Worm (Caenorhabditis elegans) whole organism, early embryonic: ENCODE measurements around the gene F54F12.2.

ENCODE experiments used
- B0310.2 ChIP-seq: sonication (generic microtip); optimal IDR thresholded peaks from 2 replicates; lab custom pipeline; 2016; ENCODE audit warnings: mild to moderate bottlenecking, missing genetic modification characterization, missing compliant biosample characterization
- F13C5.2 ChIP-seq: sonication (generic microtip); optimal IDR thresholded peaks from 2 replicates; lab custom pipeline; 2017; ENCODE audit warnings: mild to moderate bottlenecking, missing genetic modification characterization, inconsistent platforms, missing compliant biosample characterization
- aly-1 ChIP-seq: sonication (generic microtip); optimal IDR thresholded peaks from 2 replicates; lab custom pipeline; 2016; ENCODE audit warnings: missing genetic modification characterization, missing compliant biosample characterization
- ama-1 ChIP-seq: fragments of 150-350 bp; optimal IDR thresholded peaks from 2 replicates; lab custom pipeline; 2014
- ceh-13 ChIP-seq: fragments of 200-800 bp; sonication (Bioruptor generic); optimal IDR thresholded peaks from 2 replicates; lab custom pipeline; 2018; ENCODE audit warnings: mild to moderate bottlenecking, missing genetic modification characterization, missing compliant biosample characterization
- ceh-36 ChIP-seq: sonication (generic microtip); optimal IDR thresholded peaks from 2 replicates; lab custom pipeline; 2016; ENCODE audit warnings: missing genetic modification characterization, inconsistent platforms, missing compliant biosample characterization
- ets-7 ChIP-seq: sonication (generic microtip); optimal IDR thresholded peaks from 2 replicates; lab custom pipeline; 2016; ENCODE audit warnings: missing genotype, missing genetic modification characterization, missing compliant biosample characterization
- flt-1 ChIP-seq: fragments of 200-800 bp; sonication (Bioruptor generic); IDR thresholded peaks from 2 replicates; pipeline ENCODE4 v1.3.6; 2022; ENCODE audit warnings: missing genetic modification characterization, missing compliant biosample characterization
- hmbx-1 ChIP-seq: sonication (generic microtip); optimal IDR thresholded peaks from 2 replicates; lab custom pipeline; 2016; ENCODE audit warnings: mild to moderate bottlenecking, missing genetic modification characterization, missing compliant biosample characterization
- hmg-4 ChIP-seq: fragments of 200-800 bp; sonication (Bioruptor generic); optimal IDR thresholded peaks from 2 replicates; lab custom pipeline; 2018; ENCODE audit warnings: mild to moderate bottlenecking, missing genetic modification characterization, missing compliant biosample characterization
- hnd-1 ChIP-seq: sonication (generic microtip); optimal IDR thresholded peaks from 2 replicates; lab custom pipeline; 2016; ENCODE audit warnings: missing genetic modification characterization, missing compliant biosample characterization
- pes-1 ChIP-seq: fragments of 200-800 bp; sonication (Bioruptor generic); IDR thresholded peaks from 2 replicates; pipeline ENCODE4 v1.3.6; 2022; ENCODE audit warnings: missing genetic modification reagents, missing genetic modification characterization, missing compliant biosample characterization
- scrt-1 ChIP-seq: fragments of 200-800 bp; sonication (Bioruptor generic); IDR thresholded peaks from 2 replicates; pipeline ENCODE4 v1.3.6; 2022; ENCODE audit warnings: missing genetic modification characterization, missing compliant biosample characterization
- sea-1 ChIP-seq: fragments of 200-800 bp; sonication (Bioruptor generic); conservative IDR thresholded peaks from 2 replicates; pipeline ENCODE4 v1.3.6; 2022; ENCODE audit warnings: missing genetic modification characterization, missing compliant biosample characterization
- tbx-11 ChIP-seq: fragments of 200-800 bp; sonication (Bioruptor generic); IDR thresholded peaks from 2 replicates; pipeline ENCODE4 v1.3.6; 2022; ENCODE audit warnings: missing genetic modification characterization, missing compliant biosample characterization
- tbx-37 ChIP-seq: fragments of 200-800 bp; sonication (Bioruptor generic); conservative IDR thresholded peaks from 2 replicates; pipeline ENCODE4 v1.3.6; 2022; ENCODE audit warnings: missing genetic modification reagents, missing genetic modification characterization, missing compliant biosample characterization
- tra-4 ChIP-seq: sonication (generic microtip); optimal IDR thresholded peaks from 2 replicates; lab custom pipeline; 2017; ENCODE audit warnings: missing genetic modification characterization, missing compliant biosample characterization

Gene F54F12.2

DNA sequence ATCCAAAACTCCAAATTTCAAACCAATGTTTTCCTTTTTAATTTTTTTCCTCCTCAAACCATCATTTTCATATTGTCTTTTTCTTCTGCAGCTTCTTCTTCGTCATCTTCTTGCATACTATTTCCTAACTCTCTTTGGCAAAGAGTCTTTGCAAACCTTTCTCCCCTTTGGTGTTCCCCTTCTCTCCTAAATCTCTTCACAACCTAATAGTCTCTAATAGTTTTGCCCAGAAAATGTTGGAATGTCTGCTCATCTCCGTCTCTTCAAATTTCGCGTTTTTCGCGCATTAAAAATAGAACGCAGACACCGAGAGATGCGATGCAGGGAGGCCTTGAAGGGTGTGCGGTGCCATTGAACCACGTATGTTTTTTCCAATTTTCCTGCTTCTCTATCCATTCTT is 37.7 kb upstream of the F54F12.2 start, which contains the start of gene ZK1010.10:
Gene ZK1010.10 (plus strand): TSS at position 286 of the 400 bp plus-strand sequence.
- TF ChIP-seq ceh-36 (tag; lab: Kevin White, UChicago) (no peak), hmg-4 (GFP tag; lab: Kevin White, UChicago) (peak; percentile 9), F13C5.2 (tag; lab: Kevin White, UChicago) (peak; percentile 42)

DNA sequence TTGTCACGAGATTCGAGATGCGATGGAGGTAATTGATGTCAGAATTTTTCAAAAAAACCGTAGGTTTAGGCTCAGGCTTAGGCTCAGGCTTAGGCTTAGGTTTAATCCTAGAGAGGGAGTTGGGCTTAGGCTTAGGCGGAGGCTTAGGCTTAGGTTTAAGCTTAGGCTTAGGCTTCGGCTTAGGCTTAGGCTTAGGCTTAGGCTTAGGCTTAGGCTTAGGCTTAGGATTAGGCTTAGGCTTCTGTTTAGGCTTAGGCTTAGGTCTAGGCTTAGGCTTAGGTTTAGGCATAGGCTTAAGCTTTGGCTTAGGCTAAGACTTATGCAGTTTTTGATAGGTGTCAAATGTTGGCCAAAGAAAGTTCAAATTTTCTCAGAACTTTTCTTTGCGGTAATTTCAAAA is 35.5 kb upstream of the F54F12.2 start:
- TF ChIP-seq F13C5.2 (tag; lab: Kevin White, UChicago) (no peak), pes-1 (GFP tag; lab: Robert Waterston, UW) (no peak), ceh-36 (tag; lab: Kevin White, UChicago) (peak; percentile 94), hnd-1 (tag; lab: Kevin White, UChicago) (no peak), sea-1 (GFP tag; lab: Robert Waterston, UW) (no peak)

DNA sequence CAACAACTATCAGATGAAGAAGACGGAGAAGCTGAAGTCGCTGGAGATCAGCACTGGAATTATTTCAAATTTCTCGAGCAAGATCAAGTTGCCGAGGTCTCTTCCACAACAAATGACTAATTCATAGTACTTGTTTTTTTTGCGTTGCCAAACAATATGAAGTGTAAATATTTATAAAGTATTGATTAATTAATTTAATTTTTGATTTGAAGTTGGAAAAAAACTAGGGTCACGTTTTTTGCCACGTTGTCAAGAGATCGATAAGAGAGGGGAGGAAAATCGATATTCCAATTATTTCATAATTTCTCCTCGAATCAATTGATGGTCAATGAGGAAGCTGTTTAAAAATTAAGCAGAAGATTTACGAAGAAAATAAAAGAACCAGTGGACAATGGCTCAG is 34.7 kb upstream of the F54F12.2 start, which contains the start of gene snf-7:
Gene snf-7 (plus strand): TSS at position 301 of the 400 bp plus-strand sequence.
- no peak for TF ChIP-seq tbx-11 (GFP tag; lab: Robert Waterston, UW)
- no peak for TF ChIP-seq F13C5.2 (tag; lab: Kevin White, UChicago)
- TF ChIP-seq pes-1 (GFP tag; lab: Robert Waterston, UW), result no peak
- no peak for TF ChIP-seq ets-7 (tag; lab: Kevin White, UChicago)
- no peak for TF ChIP-seq hmg-4 (GFP tag; lab: Kevin White, UChicago)
- no peak for TF ChIP-seq flt-1
- TF ChIP-seq scrt-1, result no peak
- no peak for TF ChIP-seq tra-4
- TF ChIP-seq B0310.2, result no peak
- no peak for TF ChIP-seq hmbx-1 (tag; lab: Kevin White, UChicago)
- TF ChIP-seq ceh-13 (GFP tag; lab: Kevin White, UChicago), result no peak
- no peak for TF ChIP-seq aly-1 (tag; lab: Kevin White, UChicago)
- no peak for TF ChIP-seq ceh-36 (tag; lab: Kevin White, UChicago)
- TF ChIP-seq tbx-37 (GFP tag; lab: Robert Waterston, UW), result no peak
- no peak for TF ChIP-seq ama-1
- no peak for TF ChIP-seq hnd-1 (tag; lab: Kevin White, UChicago)

DNA sequence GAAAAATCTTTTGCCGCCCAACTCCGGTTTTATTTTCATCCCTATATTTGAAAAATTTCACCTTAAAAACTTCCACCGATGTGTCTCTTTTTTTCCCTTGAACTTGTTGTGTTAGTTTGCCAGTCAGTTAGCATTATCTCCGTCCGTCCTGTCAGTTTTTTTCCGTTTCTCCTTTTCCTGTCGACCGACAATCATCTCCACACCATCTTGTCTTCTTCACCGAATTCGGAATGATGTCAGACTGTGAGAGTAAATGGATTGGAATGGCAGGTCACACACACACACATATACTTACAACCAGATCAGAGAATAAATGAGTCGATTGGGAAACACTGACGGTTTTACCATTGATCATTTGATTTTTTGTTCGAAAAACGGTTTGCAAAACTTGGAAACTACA is 27.9 kb upstream of the F54F12.2 start:
- no peak for TF ChIP-seq tra-4
- TF ChIP-seq ets-7 (tag; lab: Kevin White, UChicago), result no peak
- no peak for TF ChIP-seq scrt-1
- TF ChIP-seq B0310.2, result no peak
- TF ChIP-seq tbx-37 (GFP tag; lab: Robert Waterston, UW), result no peak
- no peak for TF ChIP-seq sea-1 (GFP tag; lab: Robert Waterston, UW)
- TF ChIP-seq flt-1, result no peak
- TF ChIP-seq hnd-1 (tag; lab: Kevin White, UChicago), result no peak
- no peak for TF ChIP-seq hmg-4 (GFP tag; lab: Kevin White, UChicago)
- TF ChIP-seq hmbx-1 (tag; lab: Kevin White, UChicago), result no peak
- TF ChIP-seq F13C5.2 (tag; lab: Kevin White, UChicago), result no peak

DNA sequence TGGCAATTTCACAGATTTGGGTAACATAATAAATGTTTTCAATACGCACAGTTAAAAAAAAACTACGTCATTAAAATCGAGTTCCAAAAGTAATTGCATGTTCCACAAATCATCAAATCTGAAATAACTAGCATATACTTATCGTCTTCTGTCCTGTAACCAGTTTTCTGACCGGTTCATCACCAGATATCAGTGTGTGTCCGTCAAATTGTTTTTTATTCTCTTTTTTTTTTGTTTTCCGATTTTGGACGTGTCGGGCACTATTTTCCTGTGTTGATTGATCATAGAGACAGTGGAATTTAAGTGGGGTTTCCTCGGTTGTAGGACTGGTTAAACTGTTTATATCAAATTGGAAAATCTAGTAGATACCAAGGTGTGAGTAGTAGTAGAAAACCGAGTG is 25.9 kb upstream of the F54F12.2 start:
- TF ChIP-seq ceh-13 (GFP tag; lab: Kevin White, UChicago) (no peak), B0310.2 (no peak), ets-7 (tag; lab: Kevin White, UChicago) (no peak), flt-1 (no peak), scrt-1 (no peak), ceh-36 (tag; lab: Kevin White, UChicago) (no peak), tbx-37 (GFP tag; lab: Robert Waterston, UW) (no peak), F13C5.2 (tag; lab: Kevin White, UChicago) (no peak), tbx-11 (GFP tag; lab: Robert Waterston, UW) (no peak), sea-1 (GFP tag; lab: Robert Waterston, UW) (no peak), hmbx-1 (tag; lab: Kevin White, UChicago) (no peak), aly-1 (tag; lab: Kevin White, UChicago) (no peak), hmg-4 (GFP tag; lab: Kevin White, UChicago) (no peak), hnd-1 (tag; lab: Kevin White, UChicago) (no peak), ama-1 (no peak), pes-1 (GFP tag; lab: Robert Waterston, UW) (no peak)

DNA sequence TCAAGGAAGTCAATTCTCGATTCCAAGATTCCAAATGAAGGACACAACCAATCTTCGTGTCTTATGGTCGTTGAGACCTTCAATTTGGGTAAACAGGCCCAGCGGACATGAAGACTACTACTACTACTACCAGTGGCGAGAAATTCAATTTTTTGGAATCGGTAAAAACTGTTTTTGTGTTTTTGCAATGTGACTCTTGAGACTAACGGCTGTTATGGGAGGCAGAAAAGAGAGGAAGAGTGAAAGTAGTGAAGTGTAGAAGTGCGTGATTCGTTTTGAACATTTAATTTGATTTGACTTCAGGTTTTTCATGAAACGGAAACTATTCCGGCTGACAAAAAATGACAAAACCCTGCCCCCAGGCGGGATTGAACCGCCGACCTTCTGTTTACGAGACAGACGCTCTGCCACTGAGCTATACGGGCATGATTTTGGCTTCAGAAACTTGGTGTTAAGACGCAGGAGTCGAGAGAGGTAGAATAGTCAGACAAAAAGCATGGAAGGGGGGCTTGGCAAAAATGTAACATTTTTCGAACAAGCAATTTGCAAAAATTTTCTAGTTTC is 24.0 kb upstream of the F54F12.2 start:
- TF ChIP-seq scrt-1, result no peak
- no peak for TF ChIP-seq ceh-36 (tag; lab: Kevin White, UChicago)
- TF ChIP-seq ceh-13 (GFP tag; lab: Kevin White, UChicago), result no peak
- TF ChIP-seq tra-4, result no peak

DNA sequence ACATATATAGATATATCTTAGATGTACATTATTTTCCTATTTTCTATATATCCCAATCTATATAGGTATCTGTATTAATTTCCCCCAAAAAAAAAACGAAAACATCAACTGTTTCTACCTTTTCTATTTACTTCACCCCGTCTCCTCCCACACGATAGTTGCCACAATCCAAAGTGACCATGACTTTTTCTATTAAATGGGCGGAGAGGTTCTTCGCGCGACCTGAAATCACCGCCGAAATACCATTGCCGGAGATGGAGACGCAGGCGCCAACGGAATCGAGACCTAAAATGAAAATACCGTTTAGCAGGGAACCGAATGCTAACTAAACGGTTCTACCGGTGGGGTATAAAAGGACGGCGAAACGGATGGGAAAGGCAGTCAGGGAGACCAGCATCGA is 21.2 kb upstream of the F54F12.2 start, which contains the start of gene col-98:
Gene col-98 (plus strand): TSS at position 390 of the 400 bp plus-strand sequence.
- TF ChIP-seq tbx-11 (GFP tag; lab: Robert Waterston, UW) (no peak), tbx-37 (GFP tag; lab: Robert Waterston, UW) (no peak)

DNA sequence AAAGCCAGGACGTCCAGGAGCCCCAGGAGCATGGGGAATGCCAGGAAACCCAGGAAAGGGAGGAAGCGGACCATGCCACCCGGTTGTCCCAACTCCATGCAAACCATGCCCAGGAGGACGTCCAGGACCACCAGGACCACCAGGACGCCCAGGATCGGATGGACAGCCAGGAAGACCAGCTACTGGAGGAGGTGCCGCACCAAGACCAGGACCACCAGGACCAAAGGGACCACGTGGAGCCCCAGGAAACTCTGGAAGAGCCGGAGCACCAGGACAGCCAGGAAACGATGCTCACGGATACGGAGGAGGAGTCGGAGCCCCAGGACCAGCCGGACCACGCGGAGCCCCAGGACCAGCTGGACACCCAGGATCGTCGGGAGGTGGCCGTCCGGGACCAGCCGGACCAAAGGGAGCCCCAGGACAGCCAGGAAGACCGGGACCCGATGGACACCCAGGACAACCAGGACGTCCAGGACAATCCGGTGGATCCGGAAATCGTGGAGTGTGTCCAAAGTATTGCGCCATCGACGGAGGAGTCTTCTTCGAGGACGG is 20.2 kb upstream of the F54F12.2 start:
- no peak for TF ChIP-seq ceh-13 (GFP tag; lab: Kevin White, UChicago)
- TF ChIP-seq ama-1, result no peak
- TF ChIP-seq hnd-1 (tag; lab: Kevin White, UChicago), result no peak
- no peak for TF ChIP-seq tra-4
- TF ChIP-seq aly-1 (tag; lab: Kevin White, UChicago), result no peak
- no peak for TF ChIP-seq scrt-1
- no peak for TF ChIP-seq tbx-37 (GFP tag; lab: Robert Waterston, UW)
- no peak for TF ChIP-seq hmg-4 (GFP tag; lab: Kevin White, UChicago)
- no peak for TF ChIP-seq pes-1 (GFP tag; lab: Robert Waterston, UW)
- no peak for TF ChIP-seq B0310.2
- no peak for TF ChIP-seq hmbx-1 (tag; lab: Kevin White, UChicago)
- TF ChIP-seq flt-1, result no peak
- TF ChIP-seq ceh-36 (tag; lab: Kevin White, UChicago), result no peak
- TF ChIP-seq F13C5.2 (tag; lab: Kevin White, UChicago), result no peak
- TF ChIP-seq tbx-11 (GFP tag; lab: Robert Waterston, UW), result no peak
- no peak for TF ChIP-seq ets-7 (tag; lab: Kevin White, UChicago)
- no peak for TF ChIP-seq sea-1 (GFP tag; lab: Robert Waterston, UW)
